Worm (Caenorhabditis elegans) whole organism, L1 larva: ENCODE data around the gene ifp-1.

Source experiments
- F16B12.6 ChIP-seq: fragments of 150-350 bp; optimal IDR thresholded peaks from 2 replicates; lab custom pipeline; 2014; ENCODE audit warnings: missing biosample characterization, missing genetic modification characterization
- alr-1 ChIP-seq: fragments of 200-800 bp; sonication (Bioruptor generic); optimal IDR thresholded peaks from 2 replicates; lab custom pipeline; 2018; ENCODE audit warnings: borderline replicate concordance, mild to moderate bottlenecking, missing genetic modification characterization, missing compliant biosample characterization
- aly-2 ChIP-seq: fragments of 150-350 bp; optimal IDR thresholded peaks from 2 replicates; lab custom pipeline; 2014; ENCODE audit warnings: missing biosample characterization, missing genetic modification characterization
- blmp-1 ChIP-seq: fragments of 150-350 bp; optimal IDR thresholded peaks from 2 replicates; lab custom pipeline; 2014; ENCODE audit warnings: missing biosample characterization, missing genetic modification characterization
- ceh-8 ChIP-seq: fragments of 200-800 bp; sonication (Bioruptor generic); optimal IDR thresholded peaks from 2 replicates; lab custom pipeline; 2018; ENCODE audit warnings: mild to moderate bottlenecking, missing genetic modification characterization, moderate library complexity, missing compliant biosample characterization
- ceh-82 ChIP-seq, 3 experiments: fragments of 150-350 bp in 1 of 3; sonication (generic microtip) in 2 of 3; optimal IDR thresholded peaks; 2 replicates each; lab custom pipeline; 2014 to 2017; ENCODE audit warnings: missing biosample characterization in 3 of 3, missing genetic modification characterization in 3 of 3
- ceh-88 ChIP-seq: fragments of 200-800 bp; sonication (Bioruptor generic); IDR thresholded peaks from 2 replicates; pipeline ENCODE4 v1.3.6; 2022; ENCODE audit warnings: missing genetic modification characterization, missing compliant biosample characterization
- ceh-90 ChIP-seq: sonication (generic microtip); optimal IDR thresholded peaks from 2 replicates; lab custom pipeline; 2016; ENCODE audit warnings: missing genetic modification characterization, missing compliant biosample characterization
- ces-1 ChIP-seq: fragments of 150-350 bp; optimal IDR thresholded peaks from 2 replicates; lab custom pipeline; 2014; ENCODE audit warnings: missing biosample characterization, missing genetic modification reagents, missing genetic modification characterization
- dpl-1 ChIP-seq, 3 experiments: fragments of 150-350 bp in 2 of 3; sonication (generic microtip) in 1 of 3; optimal IDR thresholded peaks; 2 replicates each; lab custom pipeline; 2014 to 2017; ENCODE audit warnings: missing biosample characterization in 3 of 3, missing genetic modification characterization in 3 of 3, missing genetic modification reagents in 3 of 3
- efl-1 ChIP-seq, 4 experiments: fragments of 150-350 bp; optimal IDR thresholded peaks in 3 of 4; peaks in 1 of 4; 1 replicate in 1 of 4; 2 replicates in 3 of 4; lab custom pipeline; 2014; ENCODE audit warnings: missing biosample characterization in 2 of 4, missing genetic modification characterization in 2 of 4, missing genetic modification reagents in 2 of 4
- efl-3 ChIP-seq: fragments of 200-800 bp; sonication (Bioruptor generic); optimal IDR thresholded peaks from 2 replicates; lab custom pipeline; 2018; ENCODE audit warnings: mild to moderate bottlenecking, missing genetic modification characterization, missing compliant biosample characterization
- egl-13 ChIP-seq: sonication (generic microtip); optimal IDR thresholded peaks from 2 replicates; lab custom pipeline; 2016; ENCODE audit warnings: missing genotype, missing genetic modification reagents, missing genetic modification characterization, missing compliant biosample characterization
- elt-3 ChIP-seq, 6 experiments: fragments of 150-350 bp in 1 of 6; sonication (generic microtip); optimal IDR thresholded peaks; 2 replicates each; lab custom pipeline; 2017 to 2018; ENCODE audit warnings: missing biosample characterization in 6 of 6, missing genetic modification characterization in 6 of 6, inconsistent platforms in 1 of 6
- fkh-10 ChIP-seq: sonication (generic microtip); optimal IDR thresholded peaks from 2 replicates; lab custom pipeline; 2017; ENCODE audit warnings: missing biosample characterization, missing genetic modification reagents, missing genetic modification characterization
- fkh-4 ChIP-seq: sonication (generic microtip); optimal IDR thresholded peaks from 2 replicates; lab custom pipeline; 2016; ENCODE audit warnings: missing compliant biosample characterization, missing genetic modification characterization, borderline replicate concordance
- grh-1 ChIP-seq: fragments of 200-800 bp; sonication (Bioruptor generic); IDR thresholded peaks from 2 replicates; pipeline ENCODE4 v1.3.6; 2022; ENCODE audit warnings: missing genetic modification reagents, missing genetic modification characterization, missing compliant biosample characterization
- irx-1 ChIP-seq: sonication (generic microtip); optimal IDR thresholded peaks from 2 replicates; lab custom pipeline; 2016; ENCODE audit warnings: missing genetic modification characterization, missing compliant biosample characterization
- jun-1 ChIP-seq: fragments of 150-350 bp; optimal IDR thresholded peaks from 2 replicates; lab custom pipeline; 2014; ENCODE audit warnings: missing biosample characterization, missing genetic modification reagents, missing genetic modification characterization
- lin-14 ChIP-seq: fragments of 200-800 bp; sonication (Bioruptor generic); optimal IDR thresholded peaks from 2 replicates; lab custom pipeline; 2018; ENCODE audit warnings: mild to moderate bottlenecking, missing genetic modification characterization, moderate library complexity, missing compliant biosample characterization
- lin-35 ChIP-seq, 2 experiments: fragments of 150-350 bp; optimal IDR thresholded peaks; 2 replicates each; lab custom pipeline; 2014; ENCODE audit warnings: missing biosample characterization in 2 of 2, missing genetic modification characterization in 2 of 2, missing genetic modification reagents in 2 of 2
- lsy-2 ChIP-seq, 2 experiments: fragments of 150-350 bp; optimal IDR thresholded peaks; 2 replicates each; lab custom pipeline; 2014; ENCODE audit warnings: missing biosample characterization in 2 of 2, missing genetic modification characterization in 2 of 2
- mdl-1 ChIP-seq, 2 experiments: fragments of 150-350 bp; optimal IDR thresholded peaks; 2 replicates each; lab custom pipeline; 2014 to 2017; ENCODE audit warnings: missing biosample characterization in 2 of 2, missing genetic modification characterization in 2 of 2, inconsistent platforms in 1 of 2
- mep-1 ChIP-seq: fragments of 150-350 bp; optimal IDR thresholded peaks from 2 replicates; lab custom pipeline; 2014; ENCODE audit warnings: missing biosample characterization, missing genetic modification characterization
- nhr-19 ChIP-seq: fragments of 200-800 bp; sonication (Bioruptor generic); conservative IDR thresholded peaks from 2 replicates; pipeline ENCODE4 v1.3.6; 2022; ENCODE audit warnings: missing genetic modification characterization, missing compliant biosample characterization
- nhr-20 ChIP-seq: sonication (generic microtip); optimal IDR thresholded peaks from 2 replicates; lab custom pipeline; 2016; ENCODE audit warnings: mild to moderate bottlenecking, missing genetic modification characterization, missing compliant biosample characterization
- nhr-47 ChIP-seq: sonication (generic microtip); optimal IDR thresholded peaks from 2 replicates; lab custom pipeline; 2016; ENCODE audit warnings: mild to moderate bottlenecking, missing genetic modification characterization, moderate library complexity, missing compliant biosample characterization
- nhr-71 ChIP-seq: sonication (generic microtip); optimal IDR thresholded peaks from 2 replicates; lab custom pipeline; 2016; ENCODE audit warnings: mild to moderate bottlenecking, missing genetic modification characterization, moderate library complexity, missing compliant biosample characterization
- nhr-76 ChIP-seq: sonication (generic microtip); optimal IDR thresholded peaks from 2 replicates; lab custom pipeline; 2017; ENCODE audit warnings: missing biosample characterization, missing genetic modification characterization
- nhr-84 ChIP-seq: sonication (generic microtip); optimal IDR thresholded peaks from 2 replicates; lab custom pipeline; 2017; ENCODE audit warnings: missing biosample characterization, missing genetic modification characterization
- nhr-85 ChIP-seq: sonication (generic microtip); peaks from one replicate; lab custom pipeline; 2016; ENCODE audit warnings: missing genetic modification characterization, inconsistent platforms, missing compliant biosample characterization
- pag-3 ChIP-seq: sonication (generic microtip); optimal IDR thresholded peaks from 2 replicates; lab custom pipeline; 2017; ENCODE audit warnings: missing genetic modification characterization, mild to moderate bottlenecking, missing compliant biosample characterization, antibody characterized with exemption, borderline replicate concordance; ENCODE audit not compliant: insufficient read depth
- pax-3 ChIP-seq: fragments of 200-800 bp; sonication (Bioruptor generic); optimal IDR thresholded peaks from 2 replicates; lab custom pipeline; 2018; ENCODE audit warnings: mild to moderate bottlenecking, missing genetic modification characterization, moderate library complexity, missing compliant biosample characterization
- pqm-1 ChIP-seq: sonication (generic microtip); optimal IDR thresholded peaks from 3 replicates; lab custom pipeline; 2017; ENCODE audit warnings: missing biosample characterization, missing genetic modification characterization
- skn-1 ChIP-seq: fragments of 150-350 bp; optimal IDR thresholded peaks from 2 replicates; lab custom pipeline; 2014; ENCODE audit warnings: missing biosample characterization, missing genetic modification characterization
- snpc-4 ChIP-seq: fragments of 150-350 bp; optimal IDR thresholded peaks from 2 replicates; lab custom pipeline; 2014; ENCODE audit warnings: missing biosample characterization, missing genetic modification characterization
- snu-23 ChIP-seq: sonication (generic microtip); optimal IDR thresholded peaks from 2 replicates; lab custom pipeline; 2016; ENCODE audit warnings: missing genetic modification characterization, missing compliant biosample characterization
- sox-4 ChIP-seq: sonication (generic microtip); optimal IDR thresholded peaks from 2 replicates; lab custom pipeline; 2016; ENCODE audit warnings: missing genetic modification characterization, missing compliant biosample characterization
- sptf-1 ChIP-seq: fragments of 150-350 bp; optimal IDR thresholded peaks from 2 replicates; lab custom pipeline; 2014; ENCODE audit warnings: missing biosample characterization, missing genetic modification characterization
- tbx-2 ChIP-seq: sonication (generic microtip); optimal IDR thresholded peaks from 2 replicates; lab custom pipeline; 2016; ENCODE audit warnings: missing genetic modification characterization, missing compliant biosample characterization
- tlp-1 ChIP-seq: fragments of 150-350 bp; optimal IDR thresholded peaks from 2 replicates; lab custom pipeline; 2014; ENCODE audit warnings: missing biosample characterization, missing genetic modification characterization
- unc-130 ChIP-seq: fragments of 150-350 bp; optimal IDR thresholded peaks from 2 replicates; lab custom pipeline; 2017; ENCODE audit warnings: missing biosample characterization, missing genetic modification characterization, inconsistent platforms
- unc-86 ChIP-seq: sonication (generic microtip); optimal IDR thresholded peaks from 2 replicates; lab custom pipeline; 2016; ENCODE audit warnings: missing genetic modification characterization, missing compliant biosample characterization
- unc-98 ChIP-seq: fragments of 200-800 bp; sonication (Bioruptor generic); IDR thresholded peaks from 2 replicates; pipeline ENCODE4 v1.3.6; 2022; ENCODE audit warnings: missing genetic modification characterization, missing compliant biosample characterization
- ztf-4 ChIP-seq: fragments of 150-350 bp; optimal IDR thresholded peaks from 2 replicates; lab custom pipeline; 2014; ENCODE audit warnings: missing biosample characterization, missing genetic modification characterization

Gene ifp-1

ce11 chrX:9648098-9648574 lies 31.8 kb downstream of the ifp-1 start, which contains the start of gene F34H10.4:
Gene F34H10.4 (plus strand): TSS chrX:9648524.
- TF ChIP-seq efl-1 (optimal IDR thresholded peaks at IDR 0.05; lab: Kevin White, UChicago) (no peak), efl-1 (GFP tag; optimal IDR thresholded peaks at IDR 0.05 in 1 of 2; lab: Kevin White, UChicago) (peak in 1 of 2 experiments; percentile 60), F16B12.6 (tag; lab: Kevin White, UChicago) (no peak), fkh-10 (peak; percentile 70), ces-1 (peak; percentile 26), lin-14 (GFP tag; lab: Kevin White, UChicago) (peak; percentile 51)
- TF ChIP-seq, all 84 proteins: peak for 4

- peak; percentile 60 for TF ChIP-seq mep-1
- TF ChIP-seq alr-1, result no peak
- peak; percentile 8 for TF ChIP-seq egl-13 (tag; lab: Kevin White, UChicago)
- TF ChIP-seq ceh-8 (GFP tag; lab: Kevin White, UChicago), result peak; percentile 47
- TF ChIP-seq nhr-19 (GFP tag; lab: Robert Waterston, UW), result peak; percentile 26; the same call in 1 of the 2 replicates
- TF ChIP-seq lsy-2 (tag; optimal IDR thresholded peaks at IDR 0.05; lab: Kevin White, UChicago), result peak; percentile 6 to 24
- TF ChIP-seq tlp-1, result no peak
- peak; percentile 23 to 75 for TF ChIP-seq lin-35 (GFP tag; optimal IDR thresholded peaks at IDR 0.05; lab: Kevin White, UChicago)
- peak; percentile 47 for TF ChIP-seq sox-4 (tag; lab: Kevin White, UChicago)
- TF ChIP-seq skn-1 (tag; lab: Kevin White, UChicago), result peak; percentile 32
- peak; percentile 96 for TF ChIP-seq nhr-85 (tag; lab: Kevin White, UChicago)
- TF ChIP-seq ceh-88 (GFP tag; lab: Robert Waterston, UW), result 0 out of 2 replicates have a peak, but pooled peaks have one; percentile 13
- TF ChIP-seq irx-1, result peak; percentile 48
- no peak for TF ChIP-seq unc-98 (GFP tag; lab: Robert Waterston, UW)
- TF ChIP-seq dpl-1 (GFP tag; optimal IDR thresholded peaks at IDR 0.05; lab: Kevin White, UChicago), result peak in 2 of 3 experiments; percentile 11 to 31
- TF ChIP-seq aly-2, result no peak
- TF ChIP-seq nhr-71 (tag; lab: Kevin White, UChicago), result peak; percentile 61
- peak; percentile 71 for TF ChIP-seq grh-1 (GFP tag; lab: Robert Waterston, UW)
- peak; percentile 19 for TF ChIP-seq pax-3 (tag; lab: Kevin White, UChicago)
- TF ChIP-seq lin-14 (GFP tag; lab: Kevin White, UChicago), result peak; percentile 78
- TF ChIP-seq nhr-47 (tag; lab: Kevin White, UChicago), result peak; percentile 33
- no peak for TF ChIP-seq pag-3
- peak; percentile 76 for TF ChIP-seq nhr-20 (tag; lab: Kevin White, UChicago)
- peak; percentile 42 for TF ChIP-seq tbx-2
- TF ChIP-seq snu-23 (GFP tag; lab: Kevin White, UChicago), result peak; percentile 66
- TF ChIP-seq elt-3 (tag; optimal IDR thresholded peaks at IDR 0.05; lab: Kevin White, UChicago), result peak in 2 of 6 experiments; percentile 18 to 20
- TF ChIP-seq mdl-1 (tag; optimal IDR thresholded peaks at IDR 0.05; lab: Kevin White, UChicago), result peak in 1 of 2 experiments; percentile 69
- no peak for TF ChIP-seq nhr-84
- TF ChIP-seq snpc-4, result peak; percentile 27
- peak; percentile 99 for TF ChIP-seq blmp-1
- no peak for TF ChIP-seq unc-130 (tag; lab: Kevin White, UChicago)
Observed at ce11 chrX:9642775-9643461, 37.1 kb downstream of the ifp-1 start.

ce11 chrX:9640902-9641301 lies 39.1 kb downstream of the ifp-1 start:
- TF ChIP-seq unc-86 (no peak), skn-1 (tag; lab: Kevin White, UChicago) (no peak), ceh-90 (tag; lab: Kevin White, UChicago) (no peak), egl-13 (tag; lab: Kevin White, UChicago) (no peak), jun-1 (tag; lab: Kevin White, UChicago) (no peak), ces-1 (no peak), lin-14 (GFP tag; lab: Kevin White, UChicago) (peak; percentile 51), efl-3 (GFP tag; lab: Kevin White, UChicago) (no peak), fkh-4 (tag; lab: Kevin White, UChicago) (no peak), nhr-76 (tag; lab: Kevin White, UChicago) (no peak), lsy-2 (tag; optimal IDR thresholded peaks at IDR 0.05; lab: Kevin White, UChicago) (peak in 1 of 2 experiments; percentile 20), pqm-1 (tag; lab: Kevin White, UChicago) (no peak), ztf-4 (tag; lab: Kevin White, UChicago) (no peak), sptf-1 (tag; lab: Kevin White, UChicago) (no peak), nhr-19 (GFP tag; lab: Robert Waterston, UW) (no peak), ceh-82 (tag; optimal IDR thresholded peaks at IDR 0.05; lab: Kevin White, UChicago) (no peak), dpl-1 (GFP tag; optimal IDR thresholded peaks at IDR 0.05; lab: Kevin White, UChicago) (no peak), efl-1 (optimal IDR thresholded peaks at IDR 0.05; lab: Kevin White, UChicago) (no peak), efl-1 (GFP tag; optimal IDR thresholded peaks at IDR 0.05 in 1 of 2; lab: Kevin White, UChicago) (no peak), grh-1 (GFP tag; lab: Robert Waterston, UW) (no peak), nhr-71 (tag; lab: Kevin White, UChicago) (peak; percentile 18)
